Fruit fly (Drosophila melanogaster): ENCODE results near the gene Msp300.

Gene Msp300

dm6 chr2L:5245363-5245892 lies 144.8 kb downstream of the Msp300 start (continued):
- TF ChIP-seq Ptx1 (GFP tag; IDR thresholded peaks at IDR 0.05), result peak; percentile 36; the same call in 1 of the 2 replicates
- TF ChIP-seq CG6683 (GFP tag; optimal IDR thresholded peaks at IDR 0.05), result no peak
- no peak for TF ChIP-seq Sin3A (optimal IDR thresholded peaks at IDR 0.05)
- peak; percentile 54 for TF ChIP-seq trem (tag; optimal IDR thresholded peaks at IDR 0.05)
- TF ChIP-seq CG1792 (GFP tag; optimal IDR thresholded peaks at IDR 0.05), result no peak
- TF ChIP-seq gsb-n (tag; optimal IDR thresholded peaks at IDR 0.05), result peak; percentile 87
- peak; percentile 94 for TF ChIP-seq Ets65A (GFP tag)
- TF ChIP-seq CG18011 (GFP tag; optimal IDR thresholded peaks at IDR 0.05), result no peak
- peak; percentile 18 for TF ChIP-seq salm (tag; optimal IDR thresholded peaks at IDR 0.05)
- TF ChIP-seq pum (GFP tag; optimal IDR thresholded peaks at IDR 0.05), result peak; percentile 8
- TF ChIP-seq Blimp-1 (GFP tag; optimal IDR thresholded peaks at IDR 0.05), result peak; percentile 60
- no peak for TF ChIP-seq tgo (GFP tag; IDR thresholded peaks at IDR 0.05)
- TF ChIP-seq Bdp1 (GFP tag; optimal IDR thresholded peaks at IDR 0.05), result no peak
- no peak for TF ChIP-seq Poxn (GFP tag; IDR thresholded peaks at IDR 0.05)
- TF ChIP-seq bcd (GFP tag; optimal IDR thresholded peaks at IDR 0.05), result no peak
- TF ChIP-seq CG2202 (tag; optimal IDR thresholded peaks at IDR 0.05), result peak; percentile 28
- no peak for TF ChIP-seq Ada2b (GFP tag; IDR thresholded peaks at IDR 0.05)
- no peak for TF ChIP-seq yki (optimal IDR thresholded peaks at IDR 0.05)
- TF ChIP-seq vfl (GFP tag; optimal IDR thresholded peaks at IDR 0.05), result no peak
- peak; percentile 13 for TF ChIP-seq Nf-YB (GFP tag; optimal IDR thresholded peaks at IDR 0.05)
- TF ChIP-seq CG10321 (GFP tag; IDR thresholded peaks at IDR 0.05), result no peak
- TF ChIP-seq CG9727 (GFP tag; optimal IDR thresholded peaks at IDR 0.05), result peak; percentile 38
- no peak for TF ChIP-seq ems (GFP tag; optimal IDR thresholded peaks at IDR 0.05)
- TF ChIP-seq CG11247 (GFP tag; IDR thresholded peaks at IDR 0.05), result no peak
- no peak for TF ChIP-seq caup (GFP tag; optimal IDR thresholded peaks at IDR 0.05; ENCODE audit: severe bottlenecking)
- TF ChIP-seq ato (GFP tag; IDR thresholded peaks at IDR 0.05; ENCODE audit: partially characterized antibody), result no peak
- TF ChIP-seq fd3F (GFP tag; optimal IDR thresholded peaks at IDR 0.05), result no peak
- TF ChIP-seq CG3995 (GFP tag; optimal IDR thresholded peaks at IDR 0.05), result no peak
- no peak for TF ChIP-seq Dll (GFP tag; IDR thresholded peaks at IDR 0.05; ENCODE audit: partially characterized antibody)
- TF ChIP-seq stwl (tag; optimal IDR thresholded peaks at IDR 0.05), result no peak
- TF ChIP-seq CG7928 (GFP tag; optimal IDR thresholded peaks at IDR 0.05), result no peak
- no peak for TF ChIP-seq Mes4 (GFP tag; optimal IDR thresholded peaks at IDR 0.05)
- 0 out of 3 replicates have a peak, but pooled peaks have one; percentile 34 for TF ChIP-seq otp (GFP tag; IDR thresholded peaks at IDR 0.05)
- peak; percentile 80 for TF ChIP-seq zf30C (GFP tag; optimal IDR thresholded peaks at IDR 0.05)
- peak; percentile 25 for TF ChIP-seq grau (tag; optimal IDR thresholded peaks at IDR 0.05)
- TF ChIP-seq CG9932 (GFP tag; IDR thresholded peaks at IDR 0.05), result no peak
- no peak for TF ChIP-seq CG13624 (GFP tag; optimal IDR thresholded peaks at IDR 0.05)
- no peak for TF ChIP-seq CG8765 (GFP tag; IDR thresholded peaks at IDR 0.05)
- TF ChIP-seq inv (GFP tag; IDR thresholded peaks at IDR 0.05; ENCODE audit: partially characterized antibody), result no peak
- no peak for TF ChIP-seq CG14667 (GFP tag; IDR thresholded peaks at IDR 0.05)
- TF ChIP-seq zen2 (GFP tag; IDR thresholded peaks at IDR 0.05; ENCODE audit: partially characterized antibody), result no peak
- no peak for TF ChIP-seq CG34422 (GFP tag; IDR thresholded peaks at IDR 0.05)
- TF ChIP-seq CG30020 (tag; optimal IDR thresholded peaks at IDR 0.05), result no peak
- TF ChIP-seq eyg (GFP tag; optimal IDR thresholded peaks at IDR 0.05), result no peak
- no peak for TF ChIP-seq CG4328 (GFP tag; optimal IDR thresholded peaks at IDR 0.05)
- TF ChIP-seq CG12104 (GFP tag; optimal IDR thresholded peaks at IDR 0.05), result no peak
- no peak for TF ChIP-seq CG3838 (GFP tag; optimal IDR thresholded peaks at IDR 0.05)
- no peak for TF ChIP-seq CG15479 (GFP tag; optimal IDR thresholded peaks at IDR 0.05)
- no peak for TF ChIP-seq bab2 (GFP tag; optimal IDR thresholded peaks at IDR 0.05)
- TF ChIP-seq CG17186 (GFP tag; optimal IDR thresholded peaks at IDR 0.05), result no peak
- no peak for TF ChIP-seq repo (GFP tag; optimal IDR thresholded peaks at IDR 0.05)
- TF ChIP-seq CG17912 (GFP tag; optimal IDR thresholded peaks at IDR 0.05), result no peak

All from whole organism, embryonic.